Fruit fly (Drosophila melanogaster) whole organism, wandering third instar larva: Measurements from ENCODE around the gene CG43678.

Source experiments
- CG9705 ChIP-seq: fragments of 200-800 bp; sonication (Bioruptor generic); optimal IDR thresholded peaks from 2 replicates; lab custom pipeline; 2018; ENCODE audit warnings: missing biosample characterization, mild to moderate bottlenecking, missing genetic modification characterization
- Dfd ChIP-seq: fragments of >200 bp; optimal IDR thresholded peaks from 2 replicates; lab custom pipeline; 2017; ENCODE audit warnings: missing biosample characterization, missing genetic modification characterization
- Dif ChIP-seq: fragments of 200-275, 200-300 bp; sonication (Bioruptor generic); optimal IDR thresholded peaks from 2 replicates; lab custom pipeline; 2018; ENCODE audit warnings: missing biosample characterization, missing genetic modification characterization; ENCODE audit not compliant: partially characterized antibody
- Myc ChIP-seq: fragments of >200 bp; optimal IDR thresholded peaks from 2 replicates; lab custom pipeline; 2017
- br ChIP-seq: fragments of 200-800 bp; sonication (Bioruptor generic); optimal IDR thresholded peaks from 2 replicates; lab custom pipeline; 2016; ENCODE audit warnings: missing biosample characterization, missing genetic modification characterization
- psq ChIP-seq: fragments of 200-800 bp; sonication (Bioruptor generic); optimal IDR thresholded peaks from 3 replicates; lab custom pipeline; 2017; ENCODE audit warnings: missing biosample characterization, mild to moderate bottlenecking, missing genetic modification characterization, moderate library complexity
- usp ChIP-seq: fragments of >200 bp; optimal IDR thresholded peaks from 2 replicates; lab custom pipeline; 2017; ENCODE audit warnings: missing biosample characterization, missing genetic modification characterization

- no peak for TF ChIP-seq CG9705
- no peak for TF ChIP-seq br
- no peak for TF ChIP-seq psq (GFP tag; lab: Kevin White, UChicago)
- TF ChIP-seq Dfd (GFP tag; lab: Kevin White, UChicago), result no peak
- no peak for TF ChIP-seq Myc (lab: Kevin White, UChicago)
- TF ChIP-seq Dif, result no peak
- TF ChIP-seq usp (GFP tag; lab: Kevin White, UChicago), result no peak
Observed at dm6 chr3L:15052390-15052789, 3.1 kb upstream of the CG43678 start, which contains the start of gene CG13461.
